Fruit fly (Drosophila melanogaster): Measurements from ENCODE around the gene CG5854.
A peak's percentile ranks its signal among the peaks of the same experiment; 100 is the strongest.

CG5854 gene

DNA sequence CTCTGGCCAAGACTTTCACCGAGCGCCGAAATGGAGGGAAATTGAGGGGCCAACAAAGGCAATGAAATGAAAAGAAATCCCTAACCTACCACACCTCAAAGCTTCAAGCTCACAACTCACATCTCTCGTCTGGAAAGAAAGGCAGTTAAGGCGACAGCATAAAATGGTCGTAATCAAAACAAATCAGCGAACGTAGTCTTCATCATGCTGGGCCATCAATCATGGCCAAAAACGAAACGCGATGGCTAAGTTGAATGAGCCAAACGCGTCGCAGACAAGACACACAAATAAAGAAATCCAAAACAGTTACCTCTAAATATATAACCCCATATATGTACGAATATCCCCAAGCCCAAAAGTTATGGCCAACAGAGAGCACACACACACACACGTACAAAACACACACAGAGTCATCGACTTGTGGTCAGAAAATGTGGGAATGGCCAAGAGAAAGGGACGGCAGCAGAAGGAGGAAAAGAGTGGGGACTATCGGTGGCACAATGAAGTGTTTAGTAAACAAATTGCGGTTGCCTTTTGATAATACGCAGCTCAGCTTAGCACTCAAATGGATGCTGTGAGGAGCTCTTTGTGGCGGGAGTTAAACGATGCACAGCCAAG lies 22.5 kb upstream of the CG5854 start:
- no peak for TF ChIP-seq Mnt (GFP tag; optimal IDR thresholded peaks at IDR 0.05)

DNA sequence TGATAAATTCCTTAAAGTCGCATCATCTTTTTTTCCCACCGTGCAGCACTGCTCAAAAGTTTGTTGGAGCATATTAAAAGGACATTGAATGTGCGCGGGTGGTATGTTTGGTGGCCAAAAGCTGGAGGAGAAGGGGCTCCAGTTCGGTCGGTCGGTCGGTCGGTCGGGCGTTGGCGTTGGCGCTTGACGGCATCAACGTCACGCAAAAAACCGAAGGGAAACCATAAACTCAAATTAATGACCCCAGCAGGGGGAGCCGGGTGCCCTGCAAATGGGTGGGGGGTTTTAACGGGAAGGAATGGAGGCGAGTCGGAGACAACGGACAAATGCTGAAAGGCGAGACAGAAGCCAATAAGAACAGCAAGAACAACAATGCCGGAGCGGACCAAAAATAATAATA lies 21.4 kb upstream of the CG5854 start:
- no peak for TF ChIP-seq CG33017 (tag; optimal IDR thresholded peaks at IDR 0.05)
- TF ChIP-seq pad (GFP tag; optimal IDR thresholded peaks at IDR 0.05): no peak
- TF ChIP-seq ovo (GFP tag; optimal IDR thresholded peaks at IDR 0.05): no peak
- TF ChIP-seq tj (GFP tag; optimal IDR thresholded peaks at IDR 0.05): no peak
- no peak for TF ChIP-seq Hr96 (GFP tag; optimal IDR thresholded peaks at IDR 0.05)
- no peak for TF ChIP-seq CG12768 (GFP tag; optimal IDR thresholded peaks at IDR 0.05)
- TF ChIP-seq Mnt (GFP tag; optimal IDR thresholded peaks at IDR 0.05): no peak
- TF ChIP-seq CG5204 (GFP tag; optimal IDR thresholded peaks at IDR 0.05): no peak
- no peak for TF ChIP-seq CG11617 (GFP tag; optimal IDR thresholded peaks at IDR 0.05)
- no peak for TF ChIP-seq kay (GFP tag; ENCODE audit: borderline replicate concordance)
- no peak for TF ChIP-seq Clk (GFP tag; optimal IDR thresholded peaks at IDR 0.05)
- no peak for TF ChIP-seq toe (GFP tag; optimal IDR thresholded peaks at IDR 0.05)
- no peak for TF ChIP-seq bab1 (GFP tag; optimal IDR thresholded peaks at IDR 0.05)
- TF ChIP-seq CG1620 (GFP tag; optimal IDR thresholded peaks at IDR 0.05): no peak
- no peak for TF ChIP-seq CG14711 (tag; optimal IDR thresholded peaks at IDR 0.05)
- no peak for TF ChIP-seq cic (GFP tag; optimal IDR thresholded peaks at IDR 0.05)

- TF ChIP-seq Crg-1 (GFP tag; optimal IDR thresholded peaks at IDR 0.05): no peak
- TF ChIP-seq CG7101 (tag; optimal IDR thresholded peaks at IDR 0.05): no peak
- TF ChIP-seq pad (GFP tag; optimal IDR thresholded peaks at IDR 0.05): no peak
- no peak for TF ChIP-seq tj (GFP tag; optimal IDR thresholded peaks at IDR 0.05)
- no peak for TF ChIP-seq CG11617 (GFP tag; optimal IDR thresholded peaks at IDR 0.05)
- TF ChIP-seq CG12768 (GFP tag; optimal IDR thresholded peaks at IDR 0.05): no peak
- no peak for TF ChIP-seq kay (GFP tag; ENCODE audit: borderline replicate concordance)
- TF ChIP-seq CG7045 (GFP tag; optimal IDR thresholded peaks at IDR 0.05): no peak
- no peak for TF ChIP-seq Clk (GFP tag; optimal IDR thresholded peaks at IDR 0.05)
- TF ChIP-seq CG1620 (GFP tag; optimal IDR thresholded peaks at IDR 0.05): no peak
- TF ChIP-seq bab1 (GFP tag; optimal IDR thresholded peaks at IDR 0.05): no peak
- no peak for TF ChIP-seq cnc (optimal IDR thresholded peaks at IDR 0.05)
- TF ChIP-seq ovo (GFP tag; optimal IDR thresholded peaks at IDR 0.05): no peak
- TF ChIP-seq Mnt (GFP tag; optimal IDR thresholded peaks at IDR 0.05): no peak
- no peak for TF ChIP-seq Hr96 (GFP tag; optimal IDR thresholded peaks at IDR 0.05)
- TF ChIP-seq cic (GFP tag; optimal IDR thresholded peaks at IDR 0.05): no peak
- TF ChIP-seq CG14711 (tag; optimal IDR thresholded peaks at IDR 0.05): no peak
Measured at dm6 chr3R:23914415-23915041, 19.2 kb upstream of the CG5854 start.

DNA sequence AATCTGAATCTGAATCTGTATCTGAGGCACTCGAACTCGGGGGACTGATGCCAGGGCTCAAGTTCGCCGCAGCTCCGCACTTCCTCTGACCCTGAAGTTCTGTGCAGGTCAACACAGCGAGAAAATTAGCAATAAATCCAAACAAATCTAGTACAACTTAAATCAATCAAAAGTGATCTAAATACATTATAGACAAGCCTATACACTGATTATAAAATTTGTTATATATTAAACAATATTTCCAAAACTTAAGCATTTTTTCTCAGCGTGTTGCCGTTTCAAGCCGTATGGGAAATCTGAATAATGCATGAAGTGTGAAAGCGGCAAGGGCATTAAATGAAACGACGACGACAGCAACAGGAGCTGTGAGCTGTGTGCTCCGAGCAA lies 18.7 kb upstream of the CG5854 start:
- TF ChIP-seq CG14711 (tag; optimal IDR thresholded peaks at IDR 0.05): peak; percentile 5
- no peak for TF ChIP-seq bab1 (GFP tag; optimal IDR thresholded peaks at IDR 0.05)
- no peak for TF ChIP-seq ovo (GFP tag; optimal IDR thresholded peaks at IDR 0.05)

DNA sequence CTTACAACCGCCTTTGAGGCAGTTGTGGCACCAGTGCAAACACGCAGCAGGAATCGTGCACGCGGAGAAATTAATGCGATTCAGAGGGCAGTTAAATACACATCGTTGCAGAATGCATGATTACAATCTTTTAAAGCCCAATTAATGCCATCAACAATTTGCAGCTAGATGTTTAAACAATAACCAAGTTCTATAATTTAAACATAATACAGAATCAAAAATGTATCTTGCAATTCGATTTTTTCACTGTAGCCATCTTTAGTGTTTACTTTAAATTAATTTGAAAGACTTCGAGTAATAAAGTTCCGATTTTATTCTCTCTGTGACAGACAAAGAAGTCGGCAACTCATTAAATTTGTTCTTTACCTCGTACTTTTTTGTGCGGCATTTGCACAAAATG lies 17.7 kb upstream of the CG5854 start:
- no peak for TF ChIP-seq CG14711 (tag; optimal IDR thresholded peaks at IDR 0.05)
- no peak for TF ChIP-seq tj (GFP tag; optimal IDR thresholded peaks at IDR 0.05)
- no peak for TF ChIP-seq CG33017 (tag; optimal IDR thresholded peaks at IDR 0.05)
- no peak for TF ChIP-seq cnc (optimal IDR thresholded peaks at IDR 0.05)
- no peak for TF ChIP-seq pad (GFP tag; optimal IDR thresholded peaks at IDR 0.05)
- TF ChIP-seq CG7101 (tag; optimal IDR thresholded peaks at IDR 0.05): no peak
- no peak for TF ChIP-seq Mnt (GFP tag; optimal IDR thresholded peaks at IDR 0.05)
- no peak for TF ChIP-seq CG7045 (GFP tag; optimal IDR thresholded peaks at IDR 0.05)
- TF ChIP-seq ovo (GFP tag; optimal IDR thresholded peaks at IDR 0.05): no peak

DNA sequence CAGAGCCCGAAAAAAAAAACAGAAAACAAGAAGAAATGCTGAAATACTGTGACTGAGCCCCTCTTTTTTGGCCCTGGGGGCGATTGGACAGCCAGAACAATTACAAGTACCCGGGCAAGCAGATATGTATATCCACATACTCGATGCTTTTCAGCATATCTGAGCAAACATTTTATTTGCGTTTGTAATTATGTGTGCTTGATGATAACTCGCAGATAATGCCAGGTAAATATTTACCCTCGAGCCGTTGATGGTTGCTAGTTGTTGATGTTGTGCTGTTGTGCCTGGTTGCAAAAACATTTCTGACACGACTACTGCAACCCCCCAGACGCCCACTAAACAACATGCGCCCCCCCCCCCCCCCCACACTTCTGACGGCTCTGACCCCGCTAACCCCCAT lies 14.3 kb upstream of the CG5854 start:
- TF ChIP-seq pad (GFP tag; optimal IDR thresholded peaks at IDR 0.05) (no peak), CG12768 (GFP tag; optimal IDR thresholded peaks at IDR 0.05) (no peak)

dm6 chr3R:23920387-23920786 lies 13.3 kb upstream of the CG5854 start:
- no peak for TF ChIP-seq CG7045 (GFP tag; optimal IDR thresholded peaks at IDR 0.05)
- no peak for TF ChIP-seq Hr96 (GFP tag; optimal IDR thresholded peaks at IDR 0.05)
- TF ChIP-seq kay (GFP tag; ENCODE audit: borderline replicate concordance): no peak
- TF ChIP-seq CG5204 (GFP tag; optimal IDR thresholded peaks at IDR 0.05): no peak
- no peak for TF ChIP-seq Mnt (GFP tag; optimal IDR thresholded peaks at IDR 0.05)
- TF ChIP-seq cnc (optimal IDR thresholded peaks at IDR 0.05): no peak
- TF ChIP-seq ovo (GFP tag; optimal IDR thresholded peaks at IDR 0.05): no peak
- no peak for TF ChIP-seq Clk (GFP tag; optimal IDR thresholded peaks at IDR 0.05)
- TF ChIP-seq pad (GFP tag; optimal IDR thresholded peaks at IDR 0.05): no peak
- no peak for TF ChIP-seq Crg-1 (GFP tag; optimal IDR thresholded peaks at IDR 0.05)
- TF ChIP-seq CG11617 (GFP tag; optimal IDR thresholded peaks at IDR 0.05): no peak
- no peak for TF ChIP-seq tj (GFP tag; optimal IDR thresholded peaks at IDR 0.05)
- TF ChIP-seq CG14711 (tag; optimal IDR thresholded peaks at IDR 0.05): no peak
